In the genomic region with DNA sequence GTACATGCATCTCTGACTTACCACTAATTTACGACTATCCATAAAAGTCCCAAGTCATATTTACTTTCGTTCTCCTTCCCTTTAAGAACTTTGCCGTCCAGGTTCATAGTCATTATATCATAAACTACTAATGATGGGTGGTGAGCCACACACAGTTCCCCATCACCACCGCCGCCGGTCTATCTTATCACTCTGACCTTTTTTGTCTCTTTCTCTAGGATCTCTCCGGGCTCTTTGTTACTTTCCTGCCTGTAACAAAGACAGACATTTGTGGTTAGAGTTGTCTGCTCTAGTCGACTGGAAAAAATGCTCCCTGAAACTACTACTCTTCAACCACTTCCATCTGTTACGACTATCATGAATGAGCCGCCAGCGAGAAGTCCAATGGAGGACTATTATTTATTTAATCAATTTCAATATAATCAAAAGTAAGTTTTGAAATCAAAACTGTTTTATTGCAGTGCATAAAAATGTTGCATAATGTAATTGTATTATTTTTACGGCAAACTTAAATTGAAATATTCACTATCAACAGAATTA, we compare ENCODE assay signal across 1 worm cellular context.
A peak's percentile ranks its signal among the peaks of the same experiment; 100 is the strongest.
TF ChIP-seq lines count a peak whose summit lies in the region.

A gene (plus strand): TSS at position 263 of the 540 bp plus-strand sequence.

TF ChIP-seq in whole organism, L4 larva, 104 proteins besides CTCF, POLR2A, EP300 and RAD21 (continued from another document):
- 0 out of 2 replicates have a peak, but pooled peaks have one; percentile 11 for TF ChIP-seq php-3 (GFP tag; IDR thresholded peaks at IDR 0.05; lab: Robert Waterston, UW)
- peak; percentile 92 for TF ChIP-seq aha-1 (tag; lab: Kevin White, UChicago)
- no peak for TF ChIP-seq fos-1 (tag; optimal IDR thresholded peaks at IDR 0.05; lab: Kevin White, UChicago)
- no peak for TF ChIP-seq zip-2 (tag; optimal IDR thresholded peaks at IDR 0.05; lab: Kevin White, UChicago)
- TF ChIP-seq ceh-62 (tag; optimal IDR thresholded peaks at IDR 0.05; lab: Kevin White, UChicago): no peak
- no peak for TF ChIP-seq lin-1 (GFP tag; IDR thresholded peaks at IDR 0.05; lab: Robert Waterston, UW)
- no peak for TF ChIP-seq zag-1 (tag; optimal IDR thresholded peaks at IDR 0.05; lab: Kevin White, UChicago)
- no peak for TF ChIP-seq attf-4 (tag; optimal IDR thresholded peaks at IDR 0.05; lab: Kevin White, UChicago)
- TF ChIP-seq sdz-12 (GFP tag; optimal IDR thresholded peaks at IDR 0.05; lab: Kevin White, UChicago): no peak
